Worm (Caenorhabditis elegans) whole organism, L3 larva: ENCODE results near the gene F07A11.4.

Source experiments
- fos-1 ChIP-seq: fragments of 150-350 bp; optimal IDR thresholded peaks from 2 replicates; lab custom pipeline; 2014; ENCODE audit warnings: missing biosample characterization, missing genetic modification characterization
- nhr-11 ChIP-seq: fragments of 150-350 bp; optimal IDR thresholded peaks from 2 replicates; lab custom pipeline; 2014; ENCODE audit warnings: missing biosample characterization, missing genetic modification characterization
- nhr-237 ChIP-seq: fragments of 150-350 bp; optimal IDR thresholded peaks from 2 replicates; lab custom pipeline; 2014; ENCODE audit warnings: missing biosample characterization, missing genetic modification characterization
- nhr-76 ChIP-seq: fragments of 150-350 bp; sonication (generic microtip); optimal IDR thresholded peaks from 5 replicates; lab custom pipeline; 2014; ENCODE audit warnings: missing biosample characterization, missing genetic modification characterization
- snpc-4 ChIP-seq: fragments of 150-350 bp; optimal IDR thresholded peaks from 2 replicates; lab custom pipeline; 2014; ENCODE audit warnings: missing biosample characterization, missing genetic modification characterization
- unc-39 ChIP-seq: sonication (generic microtip); optimal IDR thresholded peaks from 4 replicates; lab custom pipeline; 2017; ENCODE audit warnings: missing biosample characterization, missing genetic modification characterization

DNA sequence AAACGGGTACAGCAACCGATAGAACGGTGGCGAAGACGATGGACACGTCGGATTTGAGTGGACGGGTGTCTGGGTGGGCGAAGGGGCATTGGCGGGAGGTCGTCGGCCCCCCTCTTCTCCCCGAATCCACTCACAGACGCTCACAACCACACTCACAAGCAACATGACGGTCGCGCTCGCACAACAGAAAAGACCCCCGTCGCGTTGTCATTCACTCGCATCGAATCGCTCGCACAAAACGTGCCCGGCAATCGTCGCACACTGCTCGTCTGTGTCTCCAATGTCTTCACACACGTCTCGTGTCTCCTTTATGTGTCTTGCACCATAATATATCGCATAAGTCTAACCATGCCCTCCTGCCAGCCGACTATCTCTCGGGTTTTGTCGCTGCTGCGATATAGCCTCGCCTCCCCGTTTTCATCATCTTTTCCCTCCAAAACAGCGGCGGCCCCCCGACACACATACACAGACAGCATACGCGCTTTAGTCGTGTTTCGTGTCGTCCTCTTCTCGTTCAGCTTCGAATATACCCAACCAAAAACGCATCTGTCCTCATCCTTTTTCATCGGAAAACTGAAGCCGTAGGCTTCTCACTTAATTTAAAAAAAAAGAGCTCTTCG is 33.4 kb downstream of the F07A11.4 start:
- TF ChIP-seq nhr-11: peak; percentile 85
- TF ChIP-seq snpc-4: peak; percentile 53
- no peak for TF ChIP-seq unc-39 (tag; lab: Kevin White, UChicago)
- no peak for TF ChIP-seq nhr-237 (tag; lab: Kevin White, UChicago)
- no peak for TF ChIP-seq nhr-76 (tag; lab: Kevin White, UChicago)
- TF ChIP-seq fos-1: peak; percentile 53
